Fruit fly (Drosophila melanogaster) whole organism, prepupa: ENCODE data around the gene hook.
A peak's percentile ranks its signal among the peaks of the same experiment; 100 is the strongest.

ENCODE experiments used
- Blimp-1 ChIP-seq: fragments of 200-800 bp; sonication (Bioruptor generic); optimal IDR thresholded peaks from 3 replicates; lab custom pipeline; 2017; ENCODE audit warnings: missing biosample characterization, missing genetic modification characterization, mild to moderate bottlenecking, moderate library complexity, missing genetic modification reagents
- CG10631 ChIP-seq: fragments of 200-800 bp; sonication (Bioruptor generic); optimal IDR thresholded peaks from 2 replicates; lab custom pipeline; 2016; ENCODE audit warnings: missing biosample characterization, missing genetic modification characterization
- CG10669 ChIP-seq: fragments of 200-800 bp; sonication (Bioruptor generic); optimal IDR thresholded peaks from 3 replicates; lab custom pipeline; 2018; ENCODE audit warnings: missing biosample characterization, mild to moderate bottlenecking, missing genetic modification characterization, moderate library complexity
- CG11294 ChIP-seq: fragments of 200-800 bp; sonication (Bioruptor generic); IDR thresholded peaks from 2 replicates; pipeline ENCODE4 v1.3.6; 2022; ENCODE audit warnings: missing biosample characterization, missing genetic modification characterization
- CG11762 ChIP-seq: fragments of 200-800 bp; sonication (Bioruptor generic); optimal IDR thresholded peaks from 3 replicates; lab custom pipeline; 2016; ENCODE audit warnings: missing biosample characterization, missing genetic modification characterization; ENCODE audit not compliant: insufficient read depth
- CG11902 ChIP-seq: fragments of 200-800 bp; sonication (Bioruptor generic); optimal IDR thresholded peaks from 3 replicates; lab custom pipeline; 2016; ENCODE audit warnings: missing biosample characterization, missing genetic modification characterization
- CG15336 ChIP-seq: fragments of 200-800 bp; sonication (Bioruptor generic); IDR thresholded peaks from 2 replicates; pipeline ENCODE4 v1.3.6; 2022; ENCODE audit warnings: missing biosample characterization, missing genetic modification characterization
- CG3032 ChIP-seq: fragments of 200-800 bp; optimal IDR thresholded peaks from 2 replicates; lab custom pipeline; 2019; ENCODE audit warnings: missing biosample characterization, mild to moderate bottlenecking, missing genetic modification characterization, moderate library complexity
- CG34406 ChIP-seq: fragments of 200-800 bp; sonication (Bioruptor generic); optimal IDR thresholded peaks from 3 replicates; lab custom pipeline; 2016; ENCODE audit warnings: missing biosample characterization, missing genetic modification characterization
- CG3919 ChIP-seq: fragments of 200-800 bp; sonication (Bioruptor generic); optimal IDR thresholded peaks from 3 replicates; lab custom pipeline; 2016; ENCODE audit warnings: missing biosample characterization, missing genetic modification characterization
- CG4318 ChIP-seq: fragments of 200-800 bp; sonication (Bioruptor generic); optimal IDR thresholded peaks from 3 replicates; lab custom pipeline; 2017; ENCODE audit warnings: missing biosample characterization, mild to moderate bottlenecking, missing genetic modification characterization
- CG6163 ChIP-seq: fragments of 200-800 bp; sonication (Bioruptor generic); IDR thresholded peaks from 3 replicates; pipeline ENCODE4 v1.3.6; 2022; ENCODE audit warnings: missing biosample characterization, missing genetic modification characterization
- CG6276 ChIP-seq: fragments of 200-800 bp; sonication (Bioruptor generic); optimal IDR thresholded peaks from 2 replicates; lab custom pipeline; 2017; ENCODE audit warnings: missing biosample characterization, mild to moderate bottlenecking, missing genetic modification characterization
- CG6808 ChIP-seq: fragments of 200-800 bp; sonication (Bioruptor generic); optimal IDR thresholded peaks from 3 replicates; lab custom pipeline; 2017; ENCODE audit warnings: missing biosample characterization, missing genetic modification characterization, mild to moderate bottlenecking, moderate library complexity, missing genetic modification reagents
- CG6854 ChIP-seq: fragments of 200-800 bp; sonication (Bioruptor generic); optimal IDR thresholded peaks from 2 replicates; lab custom pipeline; 2017; ENCODE audit warnings: missing biosample characterization, mild to moderate bottlenecking, missing genetic modification characterization
- CG7368 ChIP-seq: fragments of 200-800 bp; sonication (Bioruptor generic); optimal IDR thresholded peaks from 3 replicates; lab custom pipeline; 2016; ENCODE audit warnings: missing biosample characterization, missing genetic modification characterization
- CG8119 ChIP-seq: fragments of 200-800 bp; sonication (Bioruptor generic); IDR thresholded peaks from 3 replicates; pipeline ENCODE4 v1.3.6; 2022; ENCODE audit warnings: missing biosample characterization, missing genetic modification characterization
- CG9139 ChIP-seq: fragments of 200-800 bp; sonication (Bioruptor generic); optimal IDR thresholded peaks from 3 replicates; lab custom pipeline; 2017; ENCODE audit warnings: missing biosample characterization, mild to moderate bottlenecking, missing genetic modification characterization
- Eip75B ChIP-seq: fragments of 200-800 bp; sonication (Bioruptor generic); optimal IDR thresholded peaks from 3 replicates; lab custom pipeline; 2016; ENCODE audit warnings: missing biosample characterization, missing genetic modification characterization
- Eip78C ChIP-seq: fragments of 200-800 bp; sonication (Bioruptor generic); peaks from one replicate; lab custom pipeline; 2016; ENCODE audit warnings: missing biosample characterization, missing genetic modification characterization
- Eip93F ChIP-seq: fragments of 200-800 bp; sonication (Bioruptor generic); optimal IDR thresholded peaks from 2 replicates; lab custom pipeline; 2016; ENCODE audit warnings: missing biosample characterization, mild to moderate bottlenecking, missing genetic modification characterization
- Ets21C ChIP-seq: fragments of 200-800 bp; sonication (Bioruptor generic); optimal IDR thresholded peaks from 3 replicates; lab custom pipeline; 2016; ENCODE audit warnings: missing biosample characterization, missing genetic modification characterization
- Ets96B ChIP-seq: fragments of 200-800 bp; optimal IDR thresholded peaks from 2 replicates; lab custom pipeline; 2019; ENCODE audit warnings: missing biosample characterization, mild to moderate bottlenecking, missing genetic modification characterization, moderate library complexity
- Gug ChIP-seq: fragments of 200-800 bp; sonication (Bioruptor generic); IDR thresholded peaks from 2 replicates; pipeline ENCODE4 v1.3.6; 2022; ENCODE audit warnings: missing biosample characterization, missing genetic modification characterization
- Hr38 ChIP-seq: sonication (Bioruptor generic); optimal IDR thresholded peaks from 2 replicates; lab custom pipeline; 2016; ENCODE audit warnings: missing biosample characterization, missing genetic modification characterization
- Met ChIP-seq: fragments of 200-800 bp; sonication (Bioruptor generic); optimal IDR thresholded peaks from 3 replicates; lab custom pipeline; 2016; ENCODE audit warnings: missing biosample characterization, missing genetic modification characterization
- Smox ChIP-seq: fragments of 200-800 bp; sonication (Bioruptor generic); optimal IDR thresholded peaks from 3 replicates; lab custom pipeline; 2016; ENCODE audit warnings: missing biosample characterization, missing genetic modification characterization
- achi ChIP-seq: fragments of 200-800 bp; sonication (Bioruptor generic); optimal IDR thresholded peaks from 3 replicates; lab custom pipeline; 2016; ENCODE audit warnings: missing biosample characterization, missing genetic modification characterization
- acj6 ChIP-seq: fragments of 200-800 bp; sonication (Bioruptor generic); optimal IDR thresholded peaks from 3 replicates; lab custom pipeline; 2016; ENCODE audit warnings: missing biosample characterization, missing genetic modification characterization
- cyc ChIP-seq: fragments of 200-800 bp; sonication (Bioruptor generic); optimal IDR thresholded peaks from 3 replicates; lab custom pipeline; 2016; ENCODE audit warnings: missing biosample characterization, missing genetic modification characterization
- dac ChIP-seq: fragments of 200-800 bp; sonication (Bioruptor generic); optimal IDR thresholded peaks from 2 replicates; lab custom pipeline; 2017; ENCODE audit warnings: missing biosample characterization, mild to moderate bottlenecking, missing genetic modification characterization
- dsx ChIP-seq: fragments of 200-800 bp; optimal IDR thresholded peaks from 3 replicates; lab custom pipeline; 2019; ENCODE audit warnings: missing biosample characterization, mild to moderate bottlenecking, missing genetic modification characterization, moderate library complexity; ENCODE audit not compliant: poor library complexity, severe bottlenecking
- eg ChIP-seq: fragments of 200-800 bp; sonication (Bioruptor generic); IDR thresholded peaks from 3 replicates; pipeline ENCODE4 v1.3.6; 2022; ENCODE audit warnings: missing biosample characterization, missing genetic modification characterization
- esn ChIP-seq: fragments of 200-800 bp; sonication (Bioruptor generic); optimal IDR thresholded peaks from 2 replicates; lab custom pipeline; 2016; ENCODE audit warnings: missing biosample characterization, mild to moderate bottlenecking, missing genetic modification characterization, moderate library complexity
- fd59A ChIP-seq: fragments of 200-800 bp; sonication (Bioruptor generic); optimal IDR thresholded peaks from 2 replicates; lab custom pipeline; 2017; ENCODE audit warnings: missing biosample characterization, mild to moderate bottlenecking, missing genetic modification characterization, missing genetic modification reagents
- fkh ChIP-seq: fragments of 200-800 bp; sonication (Bioruptor generic); optimal IDR thresholded peaks from 3 replicates; lab custom pipeline; 2017; ENCODE audit warnings: missing biosample characterization, mild to moderate bottlenecking, missing genetic modification characterization, moderate library complexity
- lz ChIP-seq: fragments of 200-800 bp; sonication (Bioruptor generic); optimal IDR thresholded peaks from 3 replicates; lab custom pipeline; 2016; ENCODE audit warnings: missing biosample characterization, missing genetic modification characterization
- net ChIP-seq: fragments of 200-800 bp; sonication (Bioruptor generic); optimal IDR thresholded peaks from 3 replicates; lab custom pipeline; 2016; ENCODE audit warnings: missing biosample characterization, missing genetic modification characterization
- pdm3 ChIP-seq: fragments of 200-800 bp; sonication (Bioruptor generic); optimal IDR thresholded peaks from 3 replicates; lab custom pipeline; 2016; ENCODE audit warnings: missing biosample characterization, missing genetic modification characterization
- salr ChIP-seq, 2 experiments: fragments of 200-800 bp; sonication (Bioruptor generic); optimal IDR thresholded peaks; 3 replicates each; lab custom pipeline; 2016 to 2018; ENCODE audit warnings: missing biosample characterization in 2 of 2, missing genetic modification characterization in 2 of 2, mild to moderate bottlenecking in 1 of 2
- spab ChIP-seq: fragments of 200-800 bp; sonication (Bioruptor generic); optimal IDR thresholded peaks from 2 replicates; lab custom pipeline; 2017; ENCODE audit warnings: missing biosample characterization, mild to moderate bottlenecking, missing genetic modification characterization, missing genetic modification reagents
- svp ChIP-seq: fragments of 200-800 bp; sonication (Bioruptor generic); peaks from one replicate; lab custom pipeline; 2016; ENCODE audit warnings: missing biosample characterization, missing genetic modification characterization
- topi ChIP-seq: fragments of 200-800 bp; sonication (Bioruptor generic); optimal IDR thresholded peaks from 3 replicates; lab custom pipeline; 2016; ENCODE audit warnings: missing biosample characterization, missing genetic modification characterization
- vri ChIP-seq: fragments of 200-800 bp; sonication (Bioruptor generic); optimal IDR thresholded peaks from 3 replicates; lab custom pipeline; 2016; ENCODE audit warnings: missing biosample characterization, mild to moderate bottlenecking, missing genetic modification characterization

hook gene

dm6 chr2L:18981947-18982579, 51.2 kb downstream of the hook start (continued):
- peak; percentile 56; the same call in 2 of the 3 replicates for TF ChIP-seq CG6163 (GFP tag; lab: Robert Waterston, UW)
- peak; percentile 70 for TF ChIP-seq CG6808 (GFP tag; lab: Kevin White, UChicago)
- TF ChIP-seq Gug (GFP tag; lab: Robert Waterston, UW): peak; percentile 81
- peak; percentile 51 for TF ChIP-seq esn (GFP tag; lab: Kevin White, UChicago)
- no peak for TF ChIP-seq cyc (GFP tag; lab: Kevin White, UChicago)
- peak; percentile 21 for TF ChIP-seq Smox
- peak; percentile 64 for TF ChIP-seq Ets96B (tag; lab: Kevin White, UChicago)
- TF ChIP-seq CG11902 (GFP tag; lab: Kevin White, UChicago): no peak
- no peak for TF ChIP-seq Ets21C (GFP tag; lab: Kevin White, UChicago)
- peak; percentile 87 for TF ChIP-seq eg (GFP tag; lab: Robert Waterston, UW)
- peak; percentile 58 for TF ChIP-seq spab (GFP tag; lab: Kevin White, UChicago)
- peak; percentile 88 for TF ChIP-seq Eip78C (GFP tag; lab: Kevin White, UChicago)
- TF ChIP-seq salr (GFP tag; optimal IDR thresholded peaks at IDR 0.05; lab: Kevin White, UChicago): peak in 1 of 2 experiments; percentile 75
- peak; percentile 36 for TF ChIP-seq CG7368 (GFP tag; lab: Kevin White, UChicago)
- peak; percentile 70 for TF ChIP-seq CG10631 (GFP tag; lab: Kevin White, UChicago)
- peak; percentile 77 for TF ChIP-seq CG11294 (GFP tag; lab: Robert Waterston, UW)
- TF ChIP-seq Hr38 (GFP tag; lab: Kevin White, UChicago): no peak
- TF ChIP-seq Met (GFP tag; lab: Kevin White, UChicago): peak; percentile 30
- no peak for TF ChIP-seq CG9139 (GFP tag; lab: Kevin White, UChicago)
- no peak for TF ChIP-seq vri
- TF ChIP-seq achi (GFP tag; lab: Kevin White, UChicago): peak; percentile 76
- peak; percentile 73 for TF ChIP-seq pdm3

- TF ChIP-seq fkh (GFP tag; lab: Kevin White, UChicago) (peak; percentile 1), CG6808 (GFP tag; lab: Kevin White, UChicago) (no peak)
These were observed 51.8 kb downstream of the hook start for dm6 chr2L:18981484-18981883.

- TF ChIP-seq CG10669: no peak
- peak; percentile 34; the same call in 1 of the 2 replicates for TF ChIP-seq CG11294 (GFP tag; lab: Robert Waterston, UW)
- no peak for TF ChIP-seq fd59A (GFP tag; lab: Kevin White, UChicago)
- TF ChIP-seq acj6: no peak
- TF ChIP-seq CG6163 (GFP tag; lab: Robert Waterston, UW): no peak
- no peak for TF ChIP-seq fkh (GFP tag; lab: Kevin White, UChicago)
- TF ChIP-seq CG9139 (GFP tag; lab: Kevin White, UChicago): no peak
- TF ChIP-seq cyc (GFP tag; lab: Kevin White, UChicago): no peak
- no peak for TF ChIP-seq dac (GFP tag; lab: Kevin White, UChicago)
- TF ChIP-seq Blimp-1 (GFP tag; lab: Kevin White, UChicago): no peak
- peak; percentile 37 for TF ChIP-seq CG6276
- no peak for TF ChIP-seq spab (GFP tag; lab: Kevin White, UChicago)
- no peak for TF ChIP-seq CG3919 (GFP tag; lab: Kevin White, UChicago)
- no peak for TF ChIP-seq CG11902 (GFP tag; lab: Kevin White, UChicago)
- no peak for TF ChIP-seq Met (GFP tag; lab: Kevin White, UChicago)
- peak; percentile 72 for TF ChIP-seq eg (GFP tag; lab: Robert Waterston, UW)
- no peak for TF ChIP-seq lz
- TF ChIP-seq topi (GFP tag; lab: Kevin White, UChicago): no peak
- no peak for TF ChIP-seq net (GFP tag; lab: Kevin White, UChicago)
- TF ChIP-seq svp (GFP tag; lab: Kevin White, UChicago): no peak
- TF ChIP-seq Eip78C (GFP tag; lab: Kevin White, UChicago): peak; percentile 45
- no peak for TF ChIP-seq esn (GFP tag; lab: Kevin White, UChicago)
- no peak for TF ChIP-seq CG7368 (GFP tag; lab: Kevin White, UChicago)
- no peak for TF ChIP-seq CG10631 (GFP tag; lab: Kevin White, UChicago)
- TF ChIP-seq CG8119 (GFP tag; lab: Robert Waterston, UW): peak; percentile 42; the same call in 2 of the 3 replicates
- no peak for TF ChIP-seq CG34406 (GFP tag; lab: Kevin White, UChicago)
- no peak for TF ChIP-seq CG6808 (GFP tag; lab: Kevin White, UChicago)
- TF ChIP-seq CG3032 (tag; lab: Kevin White, UChicago): no peak
- peak; percentile 11 for TF ChIP-seq pdm3
- TF ChIP-seq Eip75B (GFP tag; lab: Kevin White, UChicago): no peak
- TF ChIP-seq dsx (GFP tag; lab: Kevin White, UChicago): no peak
- no peak for TF ChIP-seq Eip93F (GFP tag; lab: Kevin White, UChicago)
- no peak for TF ChIP-seq CG6854 (GFP tag; lab: Kevin White, UChicago)
- no peak for TF ChIP-seq CG11762 (GFP tag; lab: Kevin White, UChicago)
- TF ChIP-seq CG15336: peak; percentile 61
- no peak for TF ChIP-seq CG4318 (GFP tag; lab: Kevin White, UChicago)
These were observed 52.3 kb downstream of the hook start for dm6 chr2L:18980982-18981381.
